Fruit fly (Drosophila melanogaster) whole organism: ENCODE data around the gene Sodh2.

Experiments used
- Dll ChIP-seq: fragments of >200 bp; optimal IDR thresholded peaks from 2 replicates; lab custom pipeline; 2017
- EcR ChIP-seq, 2 experiments: fragments of >200 bp; optimal IDR thresholded peaks; 2 replicates each; lab custom pipeline; 2017; ENCODE audit warnings: missing biosample characterization in 2 of 2, missing genetic modification characterization in 2 of 2, missing genetic modification reagents in 2 of 2
- pan ChIP-seq: fragments of >200 bp; optimal IDR thresholded peaks from 2 replicates; lab custom pipeline; 2017
- psq ChIP-seq: fragments of >200 bp; optimal IDR thresholded peaks from 2 replicates; lab custom pipeline; 2017
- usp ChIP-seq: fragments of >200 bp; optimal IDR thresholded peaks from 2 replicates; lab custom pipeline; 2017; ENCODE audit warnings: missing biosample characterization, missing genetic modification characterization, mixed read lengths

dm6 chr3R:10879219-10879618 lies 3.0 kb downstream of the Sodh2 start, which contains the start of gene CG14695:
- TF ChIP-seq psq (no peak), usp (GFP tag; lab: Kevin White, UChicago) (no peak), pan (lab: Kevin White, UChicago) (no peak), Dll (lab: Kevin White, UChicago) (no peak), EcR (GFP tag; optimal IDR thresholded peaks at IDR 0.05; lab: Kevin White, UChicago) (no peak)
